Worm (Caenorhabditis elegans): ENCODE results near the gene F46G10.4.

The F46G10.4 gene

ce11 chrX:13376185-13376584 is 42.3 kb downstream of the F46G10.4 start (continued):
- no peak for TF ChIP-seq F49E8.2 (tag; optimal IDR thresholded peaks at IDR 0.05; ENCODE audit: borderline replicate concordance)
- no peak for TF ChIP-seq ztf-11 (tag; optimal IDR thresholded peaks at IDR 0.05)
- no peak for TF ChIP-seq zfp-3 (GFP tag; conservative IDR thresholded peaks at IDR 0.05)
- TF ChIP-seq ZK546.5 (tag; optimal IDR thresholded peaks at IDR 0.05), result no peak
- TF ChIP-seq hif-1 (tag; optimal IDR thresholded peaks at IDR 0.05), result no peak
- no peak for TF ChIP-seq lin-39 (tag; optimal IDR thresholded peaks at IDR 0.05)
- TF ChIP-seq Y105C5A.15 (GFP tag; IDR thresholded peaks at IDR 0.05), result no peak
- TF ChIP-seq aha-1 (tag), result peak; percentile 87

- no peak for TF ChIP-seq T20F7.1 (GFP tag; optimal IDR thresholded peaks at IDR 0.05)
- peak in 1 of 2 experiments; percentile 97 for TF ChIP-seq unc-62 (GFP tag; optimal IDR thresholded peaks at IDR 0.05 in 1 of 2)
- no peak for TF ChIP-seq unc-62 (tag; optimal IDR thresholded peaks at IDR 0.05)
Measured at ce11 chrX:13376851-13377250, 43.0 kb downstream of the F46G10.4 start, which contains the start of the genes C49F8.14 and gem-1. Gene C49F8.14, minus strand, starts transcription at chrX:13376949. Gene gem-1, minus strand, starts transcription at chrX:13376992.

DNA sequence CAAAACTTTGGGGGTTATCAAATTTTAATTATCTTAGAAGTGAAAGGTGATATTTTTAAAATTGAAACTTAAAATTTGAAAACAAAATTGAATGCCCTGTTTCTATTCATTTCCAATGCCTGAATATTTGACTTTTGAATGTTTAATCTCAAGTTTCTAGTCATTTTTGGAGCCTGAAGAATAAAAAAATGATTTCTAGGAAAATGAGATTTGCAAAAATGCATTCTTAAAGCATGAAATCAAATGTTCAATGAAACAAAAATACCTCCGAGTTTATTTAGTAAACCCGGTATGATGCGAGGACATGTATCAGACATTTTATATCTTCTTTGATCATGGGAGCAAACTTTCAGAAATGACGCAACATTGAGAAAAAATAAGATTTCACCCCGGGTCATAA is 45.2 kb downstream of the F46G10.4 start:
- TF ChIP-seq daf-16 (GFP tag; optimal IDR thresholded peaks at IDR 0.05) (no peak), daf-16 (tag; optimal IDR thresholded peaks at IDR 0.05) (no peak), ztf-11 (tag; optimal IDR thresholded peaks at IDR 0.05) (no peak), D1046.2 (GFP tag; IDR thresholded peaks at IDR 0.05) (no peak), aha-1 (tag) (peak; percentile 4), aly-2 (tag; optimal IDR thresholded peaks at IDR 0.05) (no peak), mxl-2 (GFP tag; conservative IDR thresholded peaks at IDR 0.05) (no peak), pha-4 (GFP tag; IDR thresholded peaks at IDR 0.05) (no peak), pha-4 (tag; optimal IDR thresholded peaks at IDR 0.05) (no peak), lim-7 (GFP tag; IDR thresholded peaks at IDR 0.05) (no peak), nhr-11 (tag; optimal IDR thresholded peaks at IDR 0.05) (peak; percentile 9), F10B5.3 (tag; optimal IDR thresholded peaks at IDR 0.05) (no peak), F37D6.2 (tag; optimal IDR thresholded peaks at IDR 0.05) (no peak), lsy-2 (tag; optimal IDR thresholded peaks at IDR 0.05) (no peak), php-3 (GFP tag; IDR thresholded peaks at IDR 0.05) (no peak), T26A8.4 (GFP tag; IDR thresholded peaks at IDR 0.05) (no peak), unc-39 (tag; optimal IDR thresholded peaks at IDR 0.05) (no peak), skn-1 (tag; optimal IDR thresholded peaks at IDR 0.05) (no peak), R02D3.7 (tag; optimal IDR thresholded peaks at IDR 0.05) (no peak), lin-13 (GFP tag; optimal IDR thresholded peaks at IDR 0.05) (no peak)

- TF ChIP-seq unc-62 (GFP tag; optimal IDR thresholded peaks at IDR 0.05 in 1 of 2) (peak in 1 of 2 experiments; percentile 29), unc-62 (tag; optimal IDR thresholded peaks at IDR 0.05) (no peak), hlh-30 (tag; optimal IDR thresholded peaks at IDR 0.05; ENCODE audit: insufficient read depth) (peak; percentile 0), zip-2 (tag; optimal IDR thresholded peaks at IDR 0.05) (peak; percentile 95), ctbp-1 (GFP tag; IDR thresholded peaks at IDR 0.05) (no peak), aha-1 (tag) (peak; percentile 95), Y5F2A.4 (GFP tag; optimal IDR thresholded peaks at IDR 0.05) (no peak)
Measured at ce11 chrX:13380988-13381742, 47.3 kb downstream of the F46G10.4 start.

- TF ChIP-seq daf-12 (tag; optimal IDR thresholded peaks at IDR 0.05) (no peak), ces-1 (GFP tag; optimal IDR thresholded peaks at IDR 0.05) (no peak), lsy-2 (tag; optimal IDR thresholded peaks at IDR 0.05) (peak in 1 of 2 experiments; percentile 38), spr-1 (tag; optimal IDR thresholded peaks at IDR 0.05) (no peak), fkh-10 (GFP tag; optimal IDR thresholded peaks at IDR 0.05) (no peak), gei-8 (GFP tag; optimal IDR thresholded peaks at IDR 0.05) (no peak), aha-1 (tag) (no peak), F26F4.8 (GFP tag; conservative IDR thresholded peaks at IDR 0.05) (no peak), ztf-7 (tag; optimal IDR thresholded peaks at IDR 0.05) (no peak), mdl-1 (tag; optimal IDR thresholded peaks at IDR 0.05) (no peak), nhr-237 (tag; optimal IDR thresholded peaks at IDR 0.05) (no peak), unc-62 (GFP tag; optimal IDR thresholded peaks at IDR 0.05 in 1 of 2) (peak in 1 of 2 experiments; percentile 22), unc-62 (tag; optimal IDR thresholded peaks at IDR 0.05) (no peak), sdz-12 (GFP tag; optimal IDR thresholded peaks at IDR 0.05) (no peak), nhr-76 (tag; optimal IDR thresholded peaks at IDR 0.05) (no peak), lin-15B (tag; optimal IDR thresholded peaks at IDR 0.05) (no peak), daf-16 (GFP tag; optimal IDR thresholded peaks at IDR 0.05) (peak in 1 of 2 experiments; percentile 12), daf-16 (tag; optimal IDR thresholded peaks at IDR 0.05) (no peak), lin-13 (GFP tag; optimal IDR thresholded peaks at IDR 0.05) (no peak)
Measured at ce11 chrX:13383273-13383672, 49.4 kb downstream of the F46G10.4 start.
